Fruit fly (Drosophila melanogaster) whole organism, wandering third instar larva: ENCODE results near the gene CG1092.

Experiments
- CG9705 ChIP-seq: fragments of 200-800 bp; sonication (Bioruptor generic); optimal IDR thresholded peaks from 2 replicates; lab custom pipeline; 2018; ENCODE audit warnings: missing biosample characterization, mild to moderate bottlenecking, missing genetic modification characterization
- CrebA ChIP-seq: fragments of 200-800 bp; sonication (Bioruptor generic); optimal IDR thresholded peaks from 2 replicates; lab custom pipeline; 2016; ENCODE audit warnings: missing biosample characterization, mild to moderate bottlenecking, missing genetic modification characterization, borderline replicate concordance
- HLH106 ChIP-seq: fragments of 200-800 bp; optimal IDR thresholded peaks from 3 replicates; lab custom pipeline; 2019; ENCODE audit warnings: missing biosample characterization, mild to moderate bottlenecking, missing genetic modification characterization, moderate library complexity
- Jra ChIP-seq: sonication (Bioruptor generic); optimal IDR thresholded peaks from 2 replicates; lab custom pipeline; 2016; ENCODE audit warnings: missing biosample characterization, missing genetic modification characterization
- Rel ChIP-seq, 2 experiments: fragments of 200-800 bp; sonication (Bioruptor generic) in 1 of 2; optimal IDR thresholded peaks; 2 replicates in 1 of 2; 3 replicates in 1 of 2; lab custom pipeline; 2016 to 2019; ENCODE audit warnings: mild to moderate bottlenecking in 2 of 2, missing biosample characterization in 2 of 2, missing genetic modification characterization in 2 of 2, moderate library complexity in 1 of 2
- Sp1 ChIP-seq: fragments of 200-800 bp; sonication (Bioruptor generic); optimal IDR thresholded peaks from 3 replicates; lab custom pipeline; 2019; ENCODE audit warnings: missing biosample characterization, mild to moderate bottlenecking, missing genetic modification characterization, moderate library complexity
- Vsx2 ChIP-seq: fragments of 200-300, 225-300 bp; sonication (Bioruptor generic); optimal IDR thresholded peaks from 2 replicates; lab custom pipeline; 2018; ENCODE audit warnings: missing biosample characterization, missing genetic modification characterization; ENCODE audit not compliant: partially characterized antibody
- br ChIP-seq: fragments of 200-800 bp; sonication (Bioruptor generic); optimal IDR thresholded peaks from 2 replicates; lab custom pipeline; 2016; ENCODE audit warnings: missing biosample characterization, missing genetic modification characterization
- foxo ChIP-seq, 2 experiments: fragments of 200-800 bp; sonication (Bioruptor generic); optimal IDR thresholded peaks; 2 replicates in 1 of 2; 3 replicates in 1 of 2; lab custom pipeline; 2016 to 2017; ENCODE audit warnings: missing biosample characterization in 2 of 2, missing genetic modification characterization in 2 of 2
- psq ChIP-seq: fragments of 200-800 bp; sonication (Bioruptor generic); optimal IDR thresholded peaks from 3 replicates; lab custom pipeline; 2017; ENCODE audit warnings: missing biosample characterization, mild to moderate bottlenecking, missing genetic modification characterization, moderate library complexity
- tai ChIP-seq: sonication (Bioruptor generic); optimal IDR thresholded peaks from 2 replicates; lab custom pipeline; 2016; ENCODE audit warnings: missing biosample characterization, missing genetic modification characterization

CG1092 gene

dm6 chr3R:4311067-4311723 is 44.6 kb downstream of the CG1092 start, which contains the start of gene Suv3:
Suv3 (plus strand) TSS chr3R:4311555.
- TF ChIP-seq foxo (GFP tag; optimal IDR thresholded peaks at IDR 0.05; lab: Kevin White, UChicago), result no peak
- no peak for TF ChIP-seq tai (GFP tag; lab: Kevin White, UChicago)
- no peak for TF ChIP-seq Vsx2 (GFP tag; lab: Kevin White, UChicago)
- peak; percentile 69 for TF ChIP-seq HLH106 (tag; lab: Kevin White, UChicago)
- no peak for TF ChIP-seq Rel (GFP tag; optimal IDR thresholded peaks at IDR 0.05; lab: Kevin White, UChicago)
- TF ChIP-seq Rel (tag; optimal IDR thresholded peaks at IDR 0.05; lab: Kevin White, UChicago), result peak; percentile 33
- peak; percentile 41 for TF ChIP-seq Sp1
- no peak for TF ChIP-seq CrebA
- TF ChIP-seq Jra (GFP tag; lab: Kevin White, UChicago), result no peak
- TF ChIP-seq psq (GFP tag; lab: Kevin White, UChicago), result peak; percentile 34
- no peak for TF ChIP-seq CG9705
- no peak for TF ChIP-seq br (GFP tag; lab: Kevin White, UChicago)
- TF ChIP-seq, all 38 proteins: peak for 4
